Fruit fly (Drosophila melanogaster) whole organism, embryonic: ENCODE data around the gene CG1024.

Source experiments
- B-H2 ChIP-seq: fragments of 200-800 bp; sonication (Bioruptor generic); optimal IDR thresholded peaks from 2 replicates; lab custom pipeline; 2018; ENCODE audit warnings: missing biosample characterization, mild to moderate bottlenecking, missing genetic modification characterization
- Bteb2 ChIP-seq: fragments of 200-800 bp; sonication (Bioruptor generic); optimal IDR thresholded peaks from 2 replicates; lab custom pipeline; 2016; ENCODE audit warnings: missing biosample characterization, missing genetic modification characterization
- CG10321 ChIP-seq: fragments of 200-800 bp; sonication (Bioruptor generic); IDR thresholded peaks from 2 replicates; pipeline ENCODE4 v1.3.6; 2022; ENCODE audit warnings: missing biosample characterization, missing genetic modification characterization
- CG13894 ChIP-seq: fragments of 200-800 bp; sonication (Bioruptor generic); optimal IDR thresholded peaks from 3 replicates; lab custom pipeline; 2018; ENCODE audit warnings: missing biosample characterization, mild to moderate bottlenecking, missing genetic modification characterization, moderate library complexity
- CG14050 ChIP-seq: fragments of 200-800 bp; sonication (Bioruptor generic); IDR thresholded peaks from 3 replicates; pipeline ENCODE4 v1.3.6; 2022; ENCODE audit warnings: missing biosample characterization, missing genetic modification characterization
- CG14710 ChIP-seq: fragments of 200-800 bp; sonication (Bioruptor generic); optimal IDR thresholded peaks from 3 replicates; lab custom pipeline; 2019; ENCODE audit warnings: missing biosample characterization, mild to moderate bottlenecking, missing genetic modification characterization, moderate library complexity
- CG15479 ChIP-seq: fragments of 200-800 bp; sonication (Bioruptor generic); optimal IDR thresholded peaks from 3 replicates; lab custom pipeline; 2019; ENCODE audit warnings: missing biosample characterization, mild to moderate bottlenecking, missing genetic modification characterization, moderate library complexity
- CG17361 ChIP-seq: fragments of 200-800 bp; sonication (Bioruptor generic); IDR thresholded peaks from 3 replicates; pipeline ENCODE4 v1.3.6; 2022; ENCODE audit warnings: missing biosample characterization, missing genetic modification characterization
- CG17829 ChIP-seq: fragments of 200-800 bp; optimal IDR thresholded peaks from 2 replicates; lab custom pipeline; 2019; ENCODE audit warnings: missing biosample characterization, mild to moderate bottlenecking, missing genetic modification characterization, moderate library complexity
- CG31388 ChIP-seq: fragments of 200-800 bp; sonication (Bioruptor generic); optimal IDR thresholded peaks from 2 replicates; lab custom pipeline; 2016; ENCODE audit warnings: missing biosample characterization, missing genetic modification characterization
- CG33557 ChIP-seq: fragments of 200-800 bp; sonication (Bioruptor generic); optimal IDR thresholded peaks from 2 replicates; lab custom pipeline; 2019; ENCODE audit warnings: missing biosample characterization, mild to moderate bottlenecking, missing genetic modification characterization, moderate library complexity
- CG42726 ChIP-seq: fragments of 200-800 bp; sonication (Bioruptor generic); IDR thresholded peaks from 2 replicates; pipeline ENCODE4 v1.3.6; 2022; ENCODE audit warnings: missing biosample characterization, missing genetic modification characterization; ENCODE audit not compliant: partially characterized antibody
- CG6854 ChIP-seq: fragments of 200-800 bp; sonication (Bioruptor generic); optimal IDR thresholded peaks from 3 replicates; lab custom pipeline; 2017; ENCODE audit warnings: missing biosample characterization, mild to moderate bottlenecking, missing genetic modification characterization
- CG7556 ChIP-seq: fragments of 200-800 bp; sonication (Bioruptor generic); optimal IDR thresholded peaks from 2 replicates; lab custom pipeline; 2017; ENCODE audit warnings: missing biosample characterization, mild to moderate bottlenecking, missing genetic modification characterization
- CG8388 ChIP-seq: fragments of 200-800 bp; sonication (Bioruptor generic); optimal IDR thresholded peaks from 2 replicates; lab custom pipeline; 2019; ENCODE audit warnings: missing biosample characterization, mild to moderate bottlenecking, missing genetic modification characterization, moderate library complexity
- CG9817 ChIP-seq: fragments of 200-800 bp; sonication (Bioruptor generic); optimal IDR thresholded peaks from 2 replicates; lab custom pipeline; 2018; ENCODE audit warnings: missing biosample characterization, mild to moderate bottlenecking, missing genetic modification characterization, moderate library complexity
- Dek ChIP-seq: fragments of 200-800 bp; sonication (Bioruptor generic); optimal IDR thresholded peaks from 3 replicates; lab custom pipeline; 2019; ENCODE audit warnings: missing biosample characterization, mild to moderate bottlenecking, missing genetic modification characterization, moderate library complexity
- Elba2 ChIP-seq: fragments of 200-800 bp; sonication (Bioruptor generic); optimal IDR thresholded peaks from 3 replicates; lab custom pipeline; 2016; ENCODE audit warnings: missing biosample characterization, missing genetic modification characterization
- H2.0 ChIP-seq: fragments of 200-800 bp; sonication (Bioruptor generic); IDR thresholded peaks from 2 replicates; pipeline ENCODE4 v1.3.6; 2022; ENCODE audit warnings: missing biosample characterization, missing genetic modification characterization
- Hr3 ChIP-seq: fragments of 200-800 bp; sonication (Bioruptor generic); optimal IDR thresholded peaks from 3 replicates; lab custom pipeline; 2016; ENCODE audit warnings: missing biosample characterization, missing genetic modification characterization
- NC2α ChIP-seq: fragments of 200-800 bp; sonication (Bioruptor generic); optimal IDR thresholded peaks from 2 replicates; lab custom pipeline; 2016; ENCODE audit warnings: missing biosample characterization, missing genetic modification characterization
- Neu2 ChIP-seq: fragments of 200-800 bp; sonication (Bioruptor generic); optimal IDR thresholded peaks from 3 replicates; lab custom pipeline; 2016; ENCODE audit warnings: missing biosample characterization, missing genetic modification characterization, borderline replicate concordance
- Pdp1 ChIP-seq, 2 experiments: fragments of 200-800 bp; sonication (Bioruptor generic); optimal IDR thresholded peaks; 3 replicates each; lab custom pipeline; 2016; ENCODE audit warnings: missing biosample characterization in 2 of 2, missing genetic modification characterization in 2 of 2, mild to moderate bottlenecking in 1 of 2, moderate library complexity in 1 of 2
- Scr ChIP-seq: fragments of 200-800 bp; sonication (Bioruptor generic); IDR thresholded peaks from 2 replicates; pipeline ENCODE4 v1.3.6; 2022; ENCODE audit warnings: missing biosample characterization, missing genetic modification characterization; ENCODE audit not compliant: partially characterized antibody
- Sin3A ChIP-seq: fragments of >200 bp; optimal IDR thresholded peaks from 2 replicates; lab custom pipeline; 2018
- Six4 ChIP-seq: fragments of 200-800 bp; sonication (Bioruptor generic); optimal IDR thresholded peaks from 2 replicates; lab custom pipeline; 2016; ENCODE audit warnings: missing biosample characterization, missing genetic modification characterization
- Sry-δ ChIP-seq: fragments of 200-800 bp; sonication (Bioruptor generic); optimal IDR thresholded peaks from 2 replicates; lab custom pipeline; 2016; ENCODE audit warnings: missing biosample characterization, missing genetic modification characterization
- YL-1 ChIP-seq: fragments of 200-800 bp; sonication (Bioruptor generic); optimal IDR thresholded peaks from 3 replicates; lab custom pipeline; 2017; ENCODE audit warnings: missing biosample characterization, mild to moderate bottlenecking, missing genetic modification characterization
- amos ChIP-seq: fragments of 200-800 bp; sonication (Bioruptor generic); IDR thresholded peaks from 2 replicates; pipeline ENCODE4 v1.3.6; 2022; ENCODE audit warnings: missing biosample characterization, missing genetic modification characterization; ENCODE audit not compliant: partially characterized antibody
- ap ChIP-seq: fragments of 200-800 bp; sonication (Bioruptor generic); IDR thresholded peaks from 2 replicates; pipeline ENCODE4 v1.3.6; 2022; ENCODE audit warnings: missing biosample characterization, missing genetic modification characterization
- bigmax ChIP-seq: fragments of 200-800 bp; sonication (Bioruptor generic); optimal IDR thresholded peaks from 2 replicates; lab custom pipeline; 2018; ENCODE audit warnings: missing biosample characterization, mild to moderate bottlenecking, missing genetic modification characterization
- corto ChIP-seq: fragments of 200-800 bp; sonication (Bioruptor generic); optimal IDR thresholded peaks from 2 replicates; lab custom pipeline; 2016; ENCODE audit warnings: missing biosample characterization, mild to moderate bottlenecking, missing genetic modification characterization, moderate library complexity
- dimm ChIP-seq: fragments of 200-800 bp; sonication (Bioruptor generic); IDR thresholded peaks from 2 replicates; pipeline ENCODE4 v1.3.6; 2022; ENCODE audit warnings: missing biosample characterization, missing genetic modification characterization
- fru ChIP-seq: fragments of >200 bp; optimal IDR thresholded peaks from 2 replicates; lab custom pipeline; 2017
- gem ChIP-seq: fragments of 200-800 bp; sonication (Bioruptor generic); optimal IDR thresholded peaks from 2 replicates; lab custom pipeline; 2019; ENCODE audit warnings: missing biosample characterization, mild to moderate bottlenecking, missing genetic modification characterization, moderate library complexity
- jing ChIP-seq: fragments of 200-800 bp; sonication (Bioruptor generic); optimal IDR thresholded peaks from 2 replicates; lab custom pipeline; 2018; ENCODE audit warnings: missing biosample characterization, mild to moderate bottlenecking, missing genetic modification characterization
- lola ChIP-seq, 3 experiments: fragments of >200 bp in 2 of 3; fragments of 200-800 bp in 1 of 3; sonication (Bioruptor generic) in 1 of 3; optimal IDR thresholded peaks; 2 replicates each; lab custom pipeline; 2017 to 2019; ENCODE audit warnings: missing biosample characterization in 3 of 3, missing genetic modification characterization in 3 of 3, mild to moderate bottlenecking in 1 of 3, moderate library complexity in 1 of 3
- oc ChIP-seq: fragments of 200-800 bp; sonication (Bioruptor generic); optimal IDR thresholded peaks from 2 replicates; lab custom pipeline; 2018; ENCODE audit warnings: missing biosample characterization, mild to moderate bottlenecking, missing genetic modification characterization, moderate library complexity
- sc ChIP-seq, 3 experiments: fragments of >200 bp in 2 of 3; fragments of 200-800 bp in 1 of 3; sonication (Bioruptor generic) in 1 of 3; optimal IDR thresholded peaks; 2 replicates in 2 of 3; 3 replicates in 1 of 3; lab custom pipeline; 2017; ENCODE audit warnings: mild to moderate bottlenecking in 1 of 3, missing biosample characterization in 1 of 3, missing genetic modification characterization in 1 of 3, missing genetic modification reagents in 1 of 3
- scrt ChIP-seq: fragments of 200-800 bp; sonication (Bioruptor generic); optimal IDR thresholded peaks from 2 replicates; lab custom pipeline; 2018; ENCODE audit warnings: missing biosample characterization, mild to moderate bottlenecking, missing genetic modification characterization, moderate library complexity
- seq ChIP-seq: fragments of 200-800 bp; sonication (Bioruptor generic); IDR thresholded peaks from 2 replicates; pipeline ENCODE4 v1.3.6; 2022; ENCODE audit warnings: missing biosample characterization, missing genetic modification characterization
- sim ChIP-seq: fragments of 200-800 bp; sonication (Bioruptor generic); IDR thresholded peaks from 2 replicates; pipeline ENCODE4 v1.3.6; 2022; ENCODE audit warnings: missing biosample characterization, missing genetic modification characterization
- sna ChIP-seq: fragments of 200-800 bp; sonication (Bioruptor generic); IDR thresholded peaks from 2 replicates; pipeline ENCODE4 v1.3.6; 2022; ENCODE audit warnings: missing biosample characterization, missing genetic modification characterization; ENCODE audit not compliant: partially characterized antibody
- ssp ChIP-seq: fragments of 200-800 bp; sonication (Bioruptor generic); IDR thresholded peaks from 2 replicates; pipeline ENCODE4 v1.3.6; 2022; ENCODE audit warnings: missing biosample characterization, missing genetic modification characterization
- vnd ChIP-seq: fragments of 200-800 bp; sonication (Bioruptor generic); IDR thresholded peaks from 3 replicates; pipeline ENCODE4 v1.3.6; 2022; ENCODE audit warnings: missing biosample characterization, missing genetic modification characterization; ENCODE audit not compliant: partially characterized antibody
- zf30C ChIP-seq: fragments of 200-800 bp; sonication (Bioruptor generic); optimal IDR thresholded peaks from 3 replicates; lab custom pipeline; 2018; ENCODE audit warnings: missing biosample characterization, mild to moderate bottlenecking, missing genetic modification characterization
- zfh1 ChIP-seq: fragments of 200-800 bp; sonication (Bioruptor generic); IDR thresholded peaks from 3 replicates; pipeline ENCODE4 v1.3.6; 2022; ENCODE audit warnings: missing biosample characterization, missing genetic modification characterization

The CG1024 gene

dm6 chr3R:6427619-6428378 lies 47.7 kb upstream of the CG1024 start (continued):
- TF ChIP-seq lola (GFP tag; optimal IDR thresholded peaks at IDR 0.05; lab: Kevin White, UChicago) (peak in 1 of 3 experiments; percentile 57), gem (tag; lab: Kevin White, UChicago) (peak; percentile 82), seq (GFP tag; lab: Robert Waterston, UW) (peak; percentile 80), bigmax (no peak), zf30C (GFP tag; lab: Kevin White, UChicago) (peak; percentile 8), Neu2 (GFP tag; lab: Kevin White, UChicago) (no peak), YL-1 (no peak), CG31388 (no peak), CG17361 (GFP tag; lab: Robert Waterston, UW) (peak; percentile 77), Pdp1 (GFP tag; optimal IDR thresholded peaks at IDR 0.05; lab: Kevin White, UChicago) (peak; percentile 52 to 54), dimm (no peak), CG6854 (GFP tag; lab: Kevin White, UChicago) (no peak), CG33557 (no peak), ap (GFP tag; lab: Robert Waterston, UW) (peak; percentile 47; the same call in 1 of the 2 replicates), B-H2 (no peak), corto (GFP tag; lab: Kevin White, UChicago) (no peak), fru (lab: Kevin White, UChicago) (no peak), oc (tag; lab: Kevin White, UChicago) (peak; percentile 69), H2.0 (GFP tag; lab: Robert Waterston, UW) (0 out of 2 replicates have a peak, but pooled peaks have one; percentile 47), ssp (peak; percentile 43; the same call in 1 of the 2 replicates), scrt (GFP tag; lab: Kevin White, UChicago) (peak; percentile 57)

- TF ChIP-seq sc (optimal IDR thresholded peaks at IDR 0.05; lab: Kevin White, UChicago): no peak
- no peak for TF ChIP-seq sc (GFP tag; optimal IDR thresholded peaks at IDR 0.05; lab: Kevin White, UChicago)
- no peak for TF ChIP-seq jing (GFP tag; lab: Kevin White, UChicago)
- peak; percentile 12; the same call in 1 of the 2 replicates for TF ChIP-seq amos (GFP tag; lab: Robert Waterston, UW)
- peak; percentile 92 for TF ChIP-seq Elba2 (GFP tag; lab: Kevin White, UChicago)
- TF ChIP-seq CG10321 (GFP tag; lab: Robert Waterston, UW): no peak
- TF ChIP-seq NC2α: no peak
- no peak for TF ChIP-seq CG15479 (GFP tag; lab: Kevin White, UChicago)
- no peak for TF ChIP-seq Dek (tag; lab: Kevin White, UChicago)
- peak; percentile 30 for TF ChIP-seq CG13894 (tag; lab: Kevin White, UChicago)
- no peak for TF ChIP-seq Sry-δ
- TF ChIP-seq CG17829 (tag; lab: Kevin White, UChicago): no peak
- TF ChIP-seq vnd (GFP tag; lab: Robert Waterston, UW): no peak
- no peak for TF ChIP-seq CG7556 (GFP tag; lab: Kevin White, UChicago)
- TF ChIP-seq Six4 (GFP tag; lab: Kevin White, UChicago): no peak
- TF ChIP-seq Scr (GFP tag; lab: Robert Waterston, UW): 0 out of 2 replicates have a peak, but pooled peaks have one; percentile 12
- no peak for TF ChIP-seq CG9817 (tag; lab: Kevin White, UChicago)
- TF ChIP-seq sim (GFP tag; lab: Robert Waterston, UW): no peak
- no peak for TF ChIP-seq CG42726 (GFP tag; lab: Robert Waterston, UW)
- TF ChIP-seq Hr3: no peak
- no peak for TF ChIP-seq CG14050 (GFP tag; lab: Robert Waterston, UW)
- no peak for TF ChIP-seq Bteb2 (GFP tag; lab: Kevin White, UChicago)
- no peak for TF ChIP-seq sna (GFP tag; lab: Robert Waterston, UW)
- TF ChIP-seq CG14710 (tag; lab: Kevin White, UChicago): no peak
- no peak for TF ChIP-seq CG8388 (GFP tag; lab: Kevin White, UChicago)
- TF ChIP-seq zfh1 (GFP tag; lab: Robert Waterston, UW): no peak
- TF ChIP-seq Sin3A (lab: Kevin White, UChicago): no peak
Measured at dm6 chr3R:6426173-6426899, 46.2 kb upstream of the CG1024 start.
